Fruit fly (Drosophila melanogaster): Measurements from ENCODE around the gene CG12320.

CG12320 gene

dm6 chr3R:18255281-18255680, 2.7 kb upstream of the CG12320 start, which contains the start of the genes Ada2a, Polr2D, Tgs1 and moi (continued):
- TF ChIP-seq CG4707 (GFP tag; optimal IDR thresholded peaks at IDR 0.05) (no peak), Poxn (GFP tag; IDR thresholded peaks at IDR 0.05) (no peak), CG10321 (GFP tag; IDR thresholded peaks at IDR 0.05) (no peak), abd-A (tag; optimal IDR thresholded peaks at IDR 0.05) (no peak), CG17829 (tag; optimal IDR thresholded peaks at IDR 0.05) (peak; percentile 12), Chrac-16 (GFP tag; optimal IDR thresholded peaks at IDR 0.05) (no peak), Dek (tag; optimal IDR thresholded peaks at IDR 0.05) (no peak), B-H2 (GFP tag; optimal IDR thresholded peaks at IDR 0.05) (no peak), klu (GFP tag; IDR thresholded peaks at IDR 0.05) (no peak), CG9727 (GFP tag; optimal IDR thresholded peaks at IDR 0.05) (no peak), H2.0 (GFP tag; IDR thresholded peaks at IDR 0.05) (no peak), Gug (GFP tag; IDR thresholded peaks at IDR 0.05) (no peak), repo (GFP tag; optimal IDR thresholded peaks at IDR 0.05) (no peak), CG10366 (GFP tag; IDR thresholded peaks at IDR 0.05) (no peak), CG17328 (GFP tag; IDR thresholded peaks at IDR 0.05) (no peak), Bgb (GFP tag; IDR thresholded peaks at IDR 0.05; ENCODE audit: partially characterized antibody) (peak; percentile 79), gsb (GFP tag; IDR thresholded peaks at IDR 0.05) (no peak), CG2120 (GFP tag; optimal IDR thresholded peaks at IDR 0.05) (peak; percentile 9), CG1024 (GFP tag; IDR thresholded peaks at IDR 0.05) (no peak), dmrt99B (tag; optimal IDR thresholded peaks at IDR 0.05) (no peak), sob (GFP tag; IDR thresholded peaks at IDR 0.05) (no peak), scrt (GFP tag; optimal IDR thresholded peaks at IDR 0.05) (no peak), MESR4 (GFP tag; optimal IDR thresholded peaks at IDR 0.05) (peak; percentile 78), cato (GFP tag; optimal IDR thresholded peaks at IDR 0.05; ENCODE audit: borderline replicate concordance) (no peak), z (GFP tag; IDR thresholded peaks at IDR 0.05) (no peak), CG16815 (GFP tag; optimal IDR thresholded peaks at IDR 0.05) (no peak), exex (tag; optimal IDR thresholded peaks at IDR 0.05) (no peak), CG6689 (GFP tag; IDR thresholded peaks at IDR 0.05) (no peak), CG1233 (GFP tag; optimal IDR thresholded peaks at IDR 0.05) (no peak), yki (optimal IDR thresholded peaks at IDR 0.05) (no peak), CG7928 (GFP tag; optimal IDR thresholded peaks at IDR 0.05) (no peak), Blimp-1 (GFP tag; optimal IDR thresholded peaks at IDR 0.05) (no peak), mld (GFP tag; IDR thresholded peaks at IDR 0.05; ENCODE audit: partially characterized antibody) (peak; percentile 74; the same call in 2 of the 3 replicates), Mrtf (GFP tag; IDR thresholded peaks at IDR 0.05) (no peak), ATbp (GFP tag; optimal IDR thresholded peaks at IDR 0.05) (no peak), bsh (GFP tag; optimal IDR thresholded peaks at IDR 0.05) (no peak), CG12236 (GFP tag; optimal IDR thresholded peaks at IDR 0.05) (no peak), az2 (GFP tag; optimal IDR thresholded peaks at IDR 0.05) (no peak), CG13894 (tag; optimal IDR thresholded peaks at IDR 0.05) (no peak), CG9609 (GFP tag; optimal IDR thresholded peaks at IDR 0.05) (no peak), Hr3 (GFP tag; optimal IDR thresholded peaks at IDR 0.05) (no peak), lmd (GFP tag; IDR thresholded peaks at IDR 0.05) (no peak), wdn (GFP tag; IDR thresholded peaks at IDR 0.05) (no peak), Awh (GFP tag; IDR thresholded peaks at IDR 0.05) (no peak), CG7839 (tag; optimal IDR thresholded peaks at IDR 0.05) (no peak), dpn (GFP tag; optimal IDR thresholded peaks at IDR 0.05) (no peak), CG10565 (GFP tag; optimal IDR thresholded peaks at IDR 0.05) (no peak), sna (GFP tag; IDR thresholded peaks at IDR 0.05; ENCODE audit: partially characterized antibody) (peak; percentile 64), CG10267 (tag; optimal IDR thresholded peaks at IDR 0.05) (no peak), CG13287 (GFP tag; IDR thresholded peaks at IDR 0.05; ENCODE audit: partially characterized antibody) (peak; percentile 86), dysf (GFP tag; IDR thresholded peaks at IDR 0.05) (no peak), ssp (GFP tag; IDR thresholded peaks at IDR 0.05) (no peak)

All from whole organism, embryonic.